Fruit fly (Drosophila melanogaster): ENCODE measurements around the gene CG2641.

DNA sequence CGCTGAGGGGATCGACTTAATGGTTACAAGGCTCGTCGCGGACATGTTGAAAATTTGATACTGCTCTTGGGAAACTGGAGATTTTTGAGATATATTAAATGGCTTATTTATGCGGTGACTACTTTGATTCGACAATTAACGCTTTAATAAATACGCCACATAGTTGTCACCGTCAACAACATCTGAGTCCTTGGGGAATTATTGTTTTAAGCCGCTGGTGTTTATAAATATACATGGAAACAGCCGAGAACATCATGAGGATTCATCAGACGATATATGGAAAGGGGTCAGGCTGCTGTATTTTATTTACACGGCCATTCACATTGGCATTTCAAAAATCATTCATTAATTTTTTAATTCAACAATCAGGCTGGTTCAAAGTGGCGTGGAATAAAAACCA is 22.2 kb upstream of the CG2641 start, which contains the start of gene CG11286:
- no peak for TF ChIP-seq Snoo (tag; optimal IDR thresholded peaks at IDR 0.05)
- TF ChIP-seq CG8301 (tag; optimal IDR thresholded peaks at IDR 0.05): no peak
- no peak for TF ChIP-seq EcR (GFP tag; optimal IDR thresholded peaks at IDR 0.05)
